Worm (Caenorhabditis elegans) whole organism, early embryonic: Measurements from ENCODE around the gene eppl-1.

ENCODE experiments used
- ama-1 ChIP-seq: fragments of 150-350 bp; optimal IDR thresholded peaks from 2 replicates; lab custom pipeline; 2014
- flt-1 ChIP-seq: fragments of 200-800 bp; sonication (Bioruptor generic); IDR thresholded peaks from 2 replicates; pipeline ENCODE4 v1.3.6; 2022; ENCODE audit warnings: missing genetic modification characterization, missing compliant biosample characterization
- hmbx-1 ChIP-seq: sonication (generic microtip); optimal IDR thresholded peaks from 2 replicates; lab custom pipeline; 2016; ENCODE audit warnings: mild to moderate bottlenecking, missing genetic modification characterization, missing compliant biosample characterization
- pes-1 ChIP-seq: fragments of 200-800 bp; sonication (Bioruptor generic); IDR thresholded peaks from 2 replicates; pipeline ENCODE4 v1.3.6; 2022; ENCODE audit warnings: missing genetic modification reagents, missing genetic modification characterization, missing compliant biosample characterization
- sea-1 ChIP-seq: fragments of 200-800 bp; sonication (Bioruptor generic); conservative IDR thresholded peaks from 2 replicates; pipeline ENCODE4 v1.3.6; 2022; ENCODE audit warnings: missing genetic modification characterization, missing compliant biosample characterization
- tbx-11 ChIP-seq: fragments of 200-800 bp; sonication (Bioruptor generic); IDR thresholded peaks from 2 replicates; pipeline ENCODE4 v1.3.6; 2022; ENCODE audit warnings: missing genetic modification characterization, missing compliant biosample characterization

ce11 chrIV:8473756-8474155 lies 22.2 kb upstream of the eppl-1 start, which contains the start of gene C28C12.11:
- TF ChIP-seq sea-1 (GFP tag; lab: Robert Waterston, UW) = no peak
- no peak for TF ChIP-seq ama-1 (lab: Kevin White, UChicago)
- no peak for TF ChIP-seq tbx-11
- no peak for TF ChIP-seq pes-1
- no peak for TF ChIP-seq hmbx-1 (tag; lab: Kevin White, UChicago)
- no peak for TF ChIP-seq flt-1 (GFP tag; lab: Robert Waterston, UW)
